Fruit fly (Drosophila melanogaster): Measurements from ENCODE around the gene CG15432.
A peak's percentile ranks its signal among the peaks of the same experiment; 100 is the strongest.

CG15432 gene

DNA sequence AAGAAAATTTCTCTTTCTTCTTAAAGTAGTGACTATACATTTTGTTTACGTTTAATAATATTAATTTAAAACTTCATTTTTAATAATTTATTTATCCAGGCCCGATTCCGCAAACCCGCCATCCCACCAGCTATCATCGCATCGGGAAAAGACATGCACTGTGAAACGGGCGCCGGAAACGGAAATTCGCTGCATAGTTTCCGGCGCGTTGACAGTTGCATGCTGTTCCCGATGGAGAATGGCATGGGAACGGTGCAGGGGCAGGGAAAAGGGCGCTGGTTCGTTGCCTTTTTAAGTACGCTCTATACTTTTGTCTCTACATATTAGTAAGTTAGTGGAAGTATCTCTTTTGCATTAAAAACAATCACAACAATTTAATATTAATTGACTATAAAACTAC is 35.9 kb downstream of the CG15432 start (continued):
- TF ChIP-seq fkh (GFP tag; optimal IDR thresholded peaks at IDR 0.05) (no peak), CG10669 (GFP tag; optimal IDR thresholded peaks at IDR 0.05) (no peak), CG3919 (GFP tag; optimal IDR thresholded peaks at IDR 0.05) (peak; percentile 26), Eip75B (GFP tag; optimal IDR thresholded peaks at IDR 0.05) (no peak), acj6 (GFP tag; optimal IDR thresholded peaks at IDR 0.05) (no peak), eg (GFP tag; IDR thresholded peaks at IDR 0.05) (peak; percentile 22; the same call in 1 of the 3 replicates), CG6792 (GFP tag; optimal IDR thresholded peaks at IDR 0.05) (no peak), CG8632 (GFP tag; optimal IDR thresholded peaks at IDR 0.05) (no peak), topi (GFP tag; optimal IDR thresholded peaks at IDR 0.05) (no peak), fd59A (GFP tag; optimal IDR thresholded peaks at IDR 0.05) (no peak), svp (GFP tag) (no peak), CG11294 (GFP tag; IDR thresholded peaks at IDR 0.05) (no peak)

Measured in whole organism, prepupa.